Fruit fly (Drosophila melanogaster) whole organism, larva: ENCODE data around the gene dnd.

Experiments
- noc ChIP-seq: fragments of 200-800 bp; sonication (Bioruptor generic); optimal IDR thresholded peaks from 3 replicates; lab custom pipeline; 2019; ENCODE audit warnings: missing biosample characterization, mild to moderate bottlenecking, missing genetic modification characterization, moderate library complexity

Gene dnd

dm6 chr3R:21841474-21842376, 45.4 kb downstream of the dnd start:
- TF ChIP-seq noc = no peak

- TF ChIP-seq noc = no peak
Observed at dm6 chr3R:21840432-21840831, 46.7 kb downstream of the dnd start.

- no peak for TF ChIP-seq noc
Observed at dm6 chr3R:21839636-21840035, 47.5 kb downstream of the dnd start.

- no peak for TF ChIP-seq noc
Observed at dm6 chr3R:21838505-21838956, 48.6 kb downstream of the dnd start.

- no peak for TF ChIP-seq noc
Observed at dm6 chr3R:21837069-21837977, 49.8 kb downstream of the dnd start.

dm6 chr3R:21836614-21837013, 50.5 kb downstream of the dnd start:
- no peak for TF ChIP-seq noc

dm6 chr3R:21836201-21836504, 51.0 kb downstream of the dnd start:
- TF ChIP-seq noc = no peak
